Fruit fly (Drosophila melanogaster): ENCODE results near the gene Idh3b.

- no peak for TF ChIP-seq fd85E (GFP tag; optimal IDR thresholded peaks at IDR 0.05)
- TF ChIP-seq CG16779 (tag; optimal IDR thresholded peaks at IDR 0.05), result no peak
- no peak for TF ChIP-seq lz (GFP tag; optimal IDR thresholded peaks at IDR 0.05)
- TF ChIP-seq Ets21C (GFP tag; optimal IDR thresholded peaks at IDR 0.05), result no peak
- TF ChIP-seq Lpt (GFP tag; optimal IDR thresholded peaks at IDR 0.05), result no peak
- TF ChIP-seq CG31627 (GFP tag; optimal IDR thresholded peaks at IDR 0.05), result no peak
- TF ChIP-seq Hr39 (GFP tag; optimal IDR thresholded peaks at IDR 0.05), result no peak
- no peak for TF ChIP-seq Met (GFP tag; optimal IDR thresholded peaks at IDR 0.05)
- TF ChIP-seq Blimp-1 (GFP tag; optimal IDR thresholded peaks at IDR 0.05), result no peak
- TF ChIP-seq CG7368 (GFP tag; optimal IDR thresholded peaks at IDR 0.05), result no peak
- no peak for TF ChIP-seq acj6 (GFP tag; optimal IDR thresholded peaks at IDR 0.05)
Observed at dm6 chr3R:22057083-22057482, 37.9 kb upstream of the Idh3b start.
